Fruit fly (Drosophila melanogaster) whole organism, embryonic: ENCODE results near the gene gammaTub37C.

Experiments used
- CG15269 ChIP-seq: fragments of 200-800 bp; sonication (Bioruptor generic); optimal IDR thresholded peaks from 2 replicates; lab custom pipeline; 2018; ENCODE audit warnings: missing biosample characterization, mild to moderate bottlenecking, missing genetic modification characterization, moderate library complexity
- CTCF ChIP-seq: fragments of 200-800 bp; sonication (Bioruptor generic); optimal IDR thresholded peaks from 2 replicates; lab custom pipeline; 2017; ENCODE audit warnings: missing biosample characterization, mild to moderate bottlenecking, missing genetic modification characterization, moderate library complexity
- Dp ChIP-seq: fragments of 200-800 bp; sonication (Bioruptor generic); optimal IDR thresholded peaks from 2 replicates; lab custom pipeline; 2018; ENCODE audit warnings: missing biosample characterization, mild to moderate bottlenecking, missing genetic modification characterization, moderate library complexity
- btn ChIP-seq: fragments of 200-800 bp; sonication (Bioruptor generic); optimal IDR thresholded peaks from 2 replicates; lab custom pipeline; 2016; ENCODE audit warnings: missing biosample characterization, missing genetic modification characterization

DNA sequence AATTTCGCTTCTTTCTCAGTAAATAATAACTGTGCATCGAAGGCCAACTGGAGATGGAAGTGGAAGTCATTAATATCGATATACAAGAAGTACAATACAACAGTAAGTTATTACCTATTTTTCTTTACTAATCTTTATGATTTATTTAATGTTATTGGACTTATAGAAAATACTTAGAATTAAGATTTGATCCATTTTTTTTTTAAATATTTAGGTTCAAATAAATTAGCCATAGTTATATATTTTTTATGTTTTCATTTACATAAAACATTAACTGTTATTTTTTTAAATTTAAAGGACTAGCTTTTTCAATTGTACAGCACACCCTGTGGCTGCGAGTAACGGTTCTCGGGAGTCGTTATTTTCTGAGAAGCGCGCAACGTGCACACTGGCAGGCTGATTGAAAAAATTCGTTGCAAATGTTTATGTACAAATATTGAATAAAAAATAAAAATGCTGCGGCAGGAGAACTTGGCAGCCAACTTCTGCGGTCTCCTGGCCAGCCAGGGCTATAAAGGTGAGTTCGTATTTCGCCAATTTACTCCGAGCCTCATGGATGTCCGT lies at the start of gene gammaTub37C, which contains the start of gene pigeon:
- TF ChIP-seq CTCF (GFP tag; lab: Kevin White, UChicago) = no peak
- no peak for TF ChIP-seq CG15269 (tag; lab: Kevin White, UChicago)
- peak; percentile 53 for TF ChIP-seq Dp
- TF ChIP-seq btn = no peak
